Fruit fly (Drosophila melanogaster) whole organism, embryonic: ENCODE results near the gene HERC2.

Experiments
- Adf1 ChIP-seq: fragments of 200-800 bp; sonication (Bioruptor generic); IDR thresholded peaks from 2 replicates; pipeline ENCODE4 v1.3.6; 2022; ENCODE audit warnings: missing biosample characterization, missing genetic modification characterization
- BEAF-32 ChIP-seq: fragments of 200-800 bp; sonication (Bioruptor generic); optimal IDR thresholded peaks from 3 replicates; lab custom pipeline; 2017; ENCODE audit warnings: missing biosample characterization, missing genetic modification characterization, mild to moderate bottlenecking, moderate library complexity, missing genetic modification reagents
- CG10209 ChIP-seq: fragments of 200-800 bp; sonication (Bioruptor generic); optimal IDR thresholded peaks from 3 replicates; lab custom pipeline; 2017; ENCODE audit warnings: missing biosample characterization, mild to moderate bottlenecking, missing genetic modification characterization, missing genetic modification reagents
- CG12744 ChIP-seq: fragments of 200-800 bp; sonication (Bioruptor generic); optimal IDR thresholded peaks from 2 replicates; lab custom pipeline; 2016; ENCODE audit warnings: missing biosample characterization, missing genetic modification characterization
- CG1602 ChIP-seq: fragments of 200-800 bp; sonication (Bioruptor generic); optimal IDR thresholded peaks from 3 replicates; lab custom pipeline; 2016; ENCODE audit warnings: missing biosample characterization, missing genetic modification characterization
- CG18262 ChIP-seq: fragments of 200-800 bp; optimal IDR thresholded peaks from 3 replicates; lab custom pipeline; 2019; ENCODE audit warnings: missing biosample characterization, mild to moderate bottlenecking, missing genetic modification characterization, moderate library complexity
- CG2199 ChIP-seq: fragments of 200-800 bp; sonication (Bioruptor generic); IDR thresholded peaks from 3 replicates; pipeline ENCODE4 v1.3.6; 2022; ENCODE audit warnings: missing biosample characterization, missing genetic modification characterization
- CG2678 ChIP-seq: fragments of 200-800 bp; sonication (Bioruptor generic); optimal IDR thresholded peaks from 3 replicates; lab custom pipeline; 2019; ENCODE audit warnings: missing biosample characterization, mild to moderate bottlenecking, missing genetic modification characterization, moderate library complexity
- CG32532 ChIP-seq: fragments of 200-800 bp; sonication (Bioruptor generic); IDR thresholded peaks from 2 replicates; pipeline ENCODE4 v1.3.6; 2022; ENCODE audit warnings: missing biosample characterization, missing genetic modification characterization
- CG6854 ChIP-seq: fragments of 200-800 bp; sonication (Bioruptor generic); optimal IDR thresholded peaks from 3 replicates; lab custom pipeline; 2017; ENCODE audit warnings: missing biosample characterization, mild to moderate bottlenecking, missing genetic modification characterization
- CG9437 ChIP-seq: fragments of 200-800 bp; sonication (Bioruptor generic); optimal IDR thresholded peaks from 2 replicates; lab custom pipeline; 2018; ENCODE audit warnings: missing biosample characterization, mild to moderate bottlenecking, missing genetic modification characterization
- CG9727 ChIP-seq: fragments of 200-800 bp; sonication (Bioruptor generic); optimal IDR thresholded peaks from 3 replicates; lab custom pipeline; 2017; ENCODE audit warnings: missing biosample characterization, mild to moderate bottlenecking, missing genetic modification characterization
- CG9817 ChIP-seq: fragments of 200-800 bp; sonication (Bioruptor generic); optimal IDR thresholded peaks from 2 replicates; lab custom pipeline; 2018; ENCODE audit warnings: missing biosample characterization, mild to moderate bottlenecking, missing genetic modification characterization, moderate library complexity
- CoRest ChIP-seq: fragments of 200-800 bp; sonication (Bioruptor generic); optimal IDR thresholded peaks from 3 replicates; lab custom pipeline; 2018; ENCODE audit warnings: missing biosample characterization, mild to moderate bottlenecking, missing genetic modification characterization, moderate library complexity
- D ChIP-seq, 2 experiments: fragments of 200-800 bp in 1 of 2; fragments of >200 bp in 1 of 2; sonication (Bioruptor generic) in 1 of 2; optimal IDR thresholded peaks; 2 replicates in 1 of 2; 3 replicates in 1 of 2; lab custom pipeline; 2017; ENCODE audit warnings: mild to moderate bottlenecking in 1 of 2, missing biosample characterization in 1 of 2, missing genetic modification characterization in 1 of 2, missing genetic modification reagents in 1 of 2
- GATAe ChIP-seq: fragments of 200-800 bp; sonication (Bioruptor generic); conservative IDR thresholded peaks from 2 replicates; pipeline ENCODE4 v1.3.6; 2022; ENCODE audit warnings: missing biosample characterization, missing genetic modification characterization
- H2.0 ChIP-seq: fragments of 200-800 bp; sonication (Bioruptor generic); IDR thresholded peaks from 2 replicates; pipeline ENCODE4 v1.3.6; 2022; ENCODE audit warnings: missing biosample characterization, missing genetic modification characterization
- Hey ChIP-seq: fragments of 200-800 bp; sonication (Bioruptor generic); optimal IDR thresholded peaks from 3 replicates; lab custom pipeline; 2018; ENCODE audit warnings: missing biosample characterization, mild to moderate bottlenecking, missing genetic modification characterization
- Hsf ChIP-seq: fragments of 200-800 bp; sonication (Bioruptor generic); optimal IDR thresholded peaks from 3 replicates; lab custom pipeline; 2016; ENCODE audit warnings: missing biosample characterization, missing genetic modification characterization
- Med ChIP-seq: fragments of 200-800 bp; sonication (Bioruptor generic); peaks from one replicate; lab custom pipeline; 2016; ENCODE audit warnings: missing biosample characterization, missing genetic modification characterization, mild to moderate bottlenecking, inconsistent platforms, moderate library complexity
- Meics ChIP-seq: fragments of 200-800 bp; sonication (Bioruptor generic); optimal IDR thresholded peaks from 2 replicates; lab custom pipeline; 2017; ENCODE audit warnings: missing biosample characterization, mild to moderate bottlenecking, missing genetic modification characterization
- NC2α ChIP-seq: fragments of 200-800 bp; sonication (Bioruptor generic); optimal IDR thresholded peaks from 2 replicates; lab custom pipeline; 2016; ENCODE audit warnings: missing biosample characterization, missing genetic modification characterization
- Nf-YC ChIP-seq: fragments of 200-800 bp; optimal IDR thresholded peaks from 3 replicates; lab custom pipeline; 2019; ENCODE audit warnings: missing biosample characterization, mild to moderate bottlenecking, missing genetic modification characterization, moderate library complexity
- Pdp1 ChIP-seq, 2 experiments: fragments of 200-800 bp; sonication (Bioruptor generic); optimal IDR thresholded peaks; 3 replicates each; lab custom pipeline; 2016; ENCODE audit warnings: missing biosample characterization in 2 of 2, missing genetic modification characterization in 2 of 2, mild to moderate bottlenecking in 1 of 2, moderate library complexity in 1 of 2
- Scr ChIP-seq: fragments of 200-800 bp; sonication (Bioruptor generic); IDR thresholded peaks from 2 replicates; pipeline ENCODE4 v1.3.6; 2022; ENCODE audit warnings: missing biosample characterization, missing genetic modification characterization; ENCODE audit not compliant: partially characterized antibody
- Sox100B ChIP-seq: fragments of 200-800 bp; sonication (Bioruptor generic); optimal IDR thresholded peaks from 3 replicates; lab custom pipeline; 2018; ENCODE audit warnings: missing biosample characterization, mild to moderate bottlenecking, missing genetic modification characterization
- Sry-δ ChIP-seq: fragments of 200-800 bp; sonication (Bioruptor generic); optimal IDR thresholded peaks from 2 replicates; lab custom pipeline; 2016; ENCODE audit warnings: missing biosample characterization, missing genetic modification characterization
- Xbp1 ChIP-seq: fragments of 200-800 bp; sonication (Bioruptor generic); optimal IDR thresholded peaks from 3 replicates; lab custom pipeline; 2016; ENCODE audit warnings: missing biosample characterization, mild to moderate bottlenecking, missing genetic modification characterization
- amos ChIP-seq: fragments of 200-800 bp; sonication (Bioruptor generic); IDR thresholded peaks from 2 replicates; pipeline ENCODE4 v1.3.6; 2022; ENCODE audit warnings: missing biosample characterization, missing genetic modification characterization; ENCODE audit not compliant: partially characterized antibody
- bcd ChIP-seq: fragments of 200-800 bp; sonication (Bioruptor generic); optimal IDR thresholded peaks from 2 replicates; lab custom pipeline; 2017; ENCODE audit warnings: missing biosample characterization, mild to moderate bottlenecking, missing genetic modification characterization
- chif ChIP-seq, 2 experiments: fragments of 200-800 bp; sonication (Bioruptor generic); optimal IDR thresholded peaks; 3 replicates each; lab custom pipeline; 2016; ENCODE audit warnings: missing biosample characterization in 2 of 2, missing genetic modification characterization in 2 of 2
- ci ChIP-seq: fragments of 200-800 bp; sonication (Bioruptor generic); IDR thresholded peaks from 3 replicates; pipeline ENCODE4 v1.3.6; 2022; ENCODE audit warnings: missing biosample characterization, missing genetic modification characterization
- dmrt99B ChIP-seq: fragments of 200-800 bp; sonication (Bioruptor generic); optimal IDR thresholded peaks from 2 replicates; lab custom pipeline; 2018; ENCODE audit warnings: missing biosample characterization, mild to moderate bottlenecking, missing genetic modification characterization, moderate library complexity
- eyg ChIP-seq: fragments of 200-800 bp; sonication (Bioruptor generic); optimal IDR thresholded peaks from 3 replicates; lab custom pipeline; 2016; ENCODE audit warnings: missing biosample characterization, missing genetic modification characterization
- fu2 ChIP-seq: fragments of 200-800 bp; sonication (Bioruptor generic); optimal IDR thresholded peaks from 2 replicates; lab custom pipeline; 2016; ENCODE audit warnings: missing biosample characterization, missing genetic modification characterization
- grau ChIP-seq: fragments of 200-800 bp; optimal IDR thresholded peaks from 3 replicates; lab custom pipeline; 2019; ENCODE audit warnings: missing biosample characterization, mild to moderate bottlenecking, missing genetic modification characterization, moderate library complexity
- odd ChIP-seq: fragments of 200-800 bp; sonication (Bioruptor generic); optimal IDR thresholded peaks from 2 replicates; lab custom pipeline; 2017; ENCODE audit warnings: missing biosample characterization, mild to moderate bottlenecking, missing genetic modification characterization
- prd ChIP-seq, 3 experiments: fragments of >200 bp in 2 of 3; fragments of 200-800 bp in 1 of 3; sonication (Bioruptor generic) in 1 of 3; optimal IDR thresholded peaks in 2 of 3; IDR thresholded peaks in 1 of 3; 2 replicates in 2 of 3; 3 replicates in 1 of 3; pipeline versions ENCODE4 v1.3.6 to Lab custom; 2017 to 2022; ENCODE audit warnings: missing biosample characterization in 1 of 3, missing genetic modification characterization in 1 of 3
- scrt ChIP-seq: fragments of 200-800 bp; sonication (Bioruptor generic); optimal IDR thresholded peaks from 2 replicates; lab custom pipeline; 2018; ENCODE audit warnings: missing biosample characterization, mild to moderate bottlenecking, missing genetic modification characterization, moderate library complexity
- sens ChIP-seq: fragments of 200-800 bp; sonication (Bioruptor generic); peaks from one replicate; lab custom pipeline; 2016; ENCODE audit warnings: missing biosample characterization, missing genetic modification characterization
- sisA ChIP-seq: fragments of 200-800 bp; sonication (Bioruptor generic); IDR thresholded peaks from 2 replicates; pipeline ENCODE4 v1.3.6; 2022; ENCODE audit warnings: missing biosample characterization, missing genetic modification characterization
- tgo ChIP-seq: fragments of 200-800 bp; sonication (Bioruptor generic); IDR thresholded peaks from 3 replicates; pipeline ENCODE4 v1.3.6; 2022; ENCODE audit warnings: missing biosample characterization, missing genetic modification characterization
- unc-4 ChIP-seq: fragments of 200-800 bp; sonication (Bioruptor generic); IDR thresholded peaks from 2 replicates; pipeline ENCODE4 v1.3.6; 2022; ENCODE audit warnings: missing biosample characterization, missing genetic modification characterization; ENCODE audit not compliant: partially characterized antibody

HERC2 gene

DNA sequence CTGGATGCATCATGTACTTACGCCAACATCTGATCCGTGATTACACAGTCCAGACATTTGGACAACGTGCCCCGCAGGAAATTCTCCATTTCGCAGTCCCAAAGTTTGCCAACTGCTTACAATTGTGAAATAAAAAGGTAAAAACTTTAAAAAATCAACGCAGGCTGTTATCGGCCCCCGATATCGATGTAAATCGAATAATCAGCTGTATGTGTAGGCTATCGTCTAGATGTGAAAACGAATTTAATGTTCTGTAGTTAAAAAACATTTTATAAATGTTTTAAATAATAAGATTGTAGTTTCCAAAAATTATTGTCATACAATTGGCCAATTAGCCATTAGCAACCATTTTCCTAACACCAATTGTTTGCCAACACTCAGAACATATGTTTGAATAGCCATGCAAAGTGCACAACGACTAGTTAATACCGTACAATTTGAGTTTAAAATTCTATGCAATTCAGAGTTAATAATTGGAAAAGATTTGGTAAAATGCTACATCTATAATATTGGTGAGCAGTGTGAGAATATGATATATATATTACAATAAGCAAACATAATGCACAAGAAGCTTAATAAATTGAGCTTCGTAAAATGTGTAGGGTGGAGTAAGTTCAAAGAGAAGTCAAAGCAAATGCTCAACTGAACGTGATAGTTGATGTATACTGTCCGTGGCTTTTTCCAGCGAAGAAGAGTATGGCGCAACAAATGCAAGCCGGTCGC lies 35.4 kb downstream of the HERC2 start, which contains the start of the genes CG11710 and mal (continued):
- no peak; the same call in 1 of the 2 replicates for TF ChIP-seq amos (GFP tag; lab: Robert Waterston, UW)
- TF ChIP-seq CG6854 (GFP tag; lab: Kevin White, UChicago) = peak; percentile 70
- TF ChIP-seq Hey (tag; lab: Kevin White, UChicago) = no peak
- TF ChIP-seq ci (GFP tag; lab: Robert Waterston, UW) = peak; percentile 69; the same call in 2 of the 3 replicates
- no peak for TF ChIP-seq D (optimal IDR thresholded peaks at IDR 0.05; lab: Kevin White, UChicago)
- TF ChIP-seq D (GFP tag; optimal IDR thresholded peaks at IDR 0.05; lab: Kevin White, UChicago) = no peak
- no peak for TF ChIP-seq CG2199 (GFP tag; lab: Robert Waterston, UW)
- TF ChIP-seq GATAe (GFP tag; lab: Robert Waterston, UW) = no peak
- peak; percentile 67 for TF ChIP-seq CG9817 (tag; lab: Kevin White, UChicago)

DNA sequence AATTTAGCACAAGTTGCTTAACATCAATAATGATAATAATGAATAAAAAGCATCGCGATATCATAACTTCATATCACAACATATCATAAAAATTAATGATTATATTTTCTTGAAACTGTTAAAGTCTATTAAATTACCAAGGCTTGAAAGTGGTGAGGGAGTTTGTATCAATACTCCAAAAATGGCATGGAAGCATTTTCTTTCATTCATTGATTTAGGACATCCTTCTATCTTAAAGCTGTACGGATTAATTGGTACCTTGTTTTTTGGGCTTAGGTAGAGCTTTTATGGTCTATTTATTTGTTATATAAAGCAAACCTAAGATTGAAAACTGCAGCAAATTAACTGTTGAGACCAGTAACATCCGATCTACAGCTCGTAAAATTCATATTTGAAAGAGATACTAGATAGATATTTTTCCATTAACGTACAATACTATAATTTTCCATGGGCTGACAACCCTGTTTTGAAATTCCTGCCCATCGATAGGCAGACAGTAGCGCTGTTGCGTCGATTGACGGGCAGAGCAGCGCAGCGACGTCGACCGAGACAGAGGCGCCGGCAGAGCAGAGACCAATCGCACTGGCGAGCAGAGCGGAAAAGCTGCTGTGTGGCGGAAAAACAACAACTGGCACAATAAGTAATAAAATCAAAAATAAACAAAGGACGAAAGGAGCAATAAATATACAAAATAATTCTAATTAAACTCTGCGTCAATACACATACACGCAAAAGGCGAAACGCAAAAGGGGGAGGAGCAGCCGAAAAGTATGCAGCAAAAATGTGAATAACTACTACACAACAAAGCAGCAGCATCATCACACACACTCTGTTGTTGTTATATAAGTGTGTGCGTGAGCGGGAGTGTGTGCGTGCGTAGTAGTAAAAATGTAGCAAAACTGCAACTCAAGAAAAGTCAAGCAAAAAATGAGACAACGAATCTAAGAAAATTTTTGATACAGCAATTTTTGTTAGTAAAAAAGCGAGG lies 39.4 kb downstream of the HERC2 start, which contains the start of gene CG1695:
Gene CG1695 (plus strand): TSS at position 606 of the 988 bp plus-strand sequence.
- TF ChIP-seq tgo (GFP tag; lab: Robert Waterston, UW) = 0 out of 3 replicates have a peak, but pooled peaks have one; percentile 17
- TF ChIP-seq CG10209 (GFP tag; lab: Kevin White, UChicago) = no peak
- TF ChIP-seq BEAF-32 (GFP tag; lab: Kevin White, UChicago) = peak; percentile 42
- TF ChIP-seq fu2 (GFP tag; lab: Kevin White, UChicago) = peak; percentile 13
- TF ChIP-seq CG1602 (GFP tag; lab: Kevin White, UChicago) = peak; percentile 3
- peak; percentile 56 for TF ChIP-seq CG2678 (tag; lab: Kevin White, UChicago)
- TF ChIP-seq Pdp1 (GFP tag; optimal IDR thresholded peaks at IDR 0.05; lab: Kevin White, UChicago) = peak; percentile 1 to 71
- peak; percentile 11 for TF ChIP-seq Sox100B (GFP tag; lab: Kevin White, UChicago)
- TF ChIP-seq sens = peak; percentile 90
- TF ChIP-seq Med (GFP tag; lab: Kevin White, UChicago) = peak; percentile 81
- peak in 1 of 2 experiments; percentile 6 for TF ChIP-seq chif (GFP tag; optimal IDR thresholded peaks at IDR 0.05; lab: Kevin White, UChicago)
- TF ChIP-seq sisA (GFP tag; lab: Robert Waterston, UW) = no peak
- TF ChIP-seq grau (tag; lab: Kevin White, UChicago) = peak; percentile 27
- peak; percentile 26 for TF ChIP-seq dmrt99B (tag; lab: Kevin White, UChicago)
- peak; percentile 26 for TF ChIP-seq Hsf (GFP tag; lab: Kevin White, UChicago)
- TF ChIP-seq bcd = peak; percentile 16
- TF ChIP-seq CG12744 (GFP tag; lab: Kevin White, UChicago) = no peak
- no peak for TF ChIP-seq prd (optimal IDR thresholded peaks at IDR 0.05; lab: Kevin White, UChicago)
- 0 out of 3 replicates have a peak, but pooled peaks have one; percentile 4 for TF ChIP-seq prd (GFP tag; IDR thresholded peaks at IDR 0.05; lab: Robert Waterston, UW)
- TF ChIP-seq CoRest (tag; lab: Kevin White, UChicago) = peak; percentile 36
- TF ChIP-seq CG9727 (GFP tag; lab: Kevin White, UChicago) = peak; percentile 30
- peak; percentile 17 for TF ChIP-seq CG18262 (tag; lab: Kevin White, UChicago)
- peak; percentile 17 for TF ChIP-seq scrt (GFP tag; lab: Kevin White, UChicago)
- TF ChIP-seq odd (GFP tag; lab: Kevin White, UChicago) = peak; percentile 32
- TF ChIP-seq NC2α = no peak
- TF ChIP-seq Xbp1 (GFP tag; lab: Kevin White, UChicago) = peak; percentile 18
- TF ChIP-seq eyg = no peak
- TF ChIP-seq CG9437 (GFP tag; lab: Kevin White, UChicago) = peak; percentile 51
- TF ChIP-seq H2.0 (GFP tag; lab: Robert Waterston, UW) = 0 out of 2 replicates have a peak, but pooled peaks have one; percentile 11
- peak; percentile 39; the same call in 1 of the 2 replicates for TF ChIP-seq unc-4 (GFP tag; lab: Robert Waterston, UW)
- peak; percentile 27; the same call in 1 of the 2 replicates for TF ChIP-seq Scr (GFP tag; lab: Robert Waterston, UW)
- peak; percentile 97 for TF ChIP-seq Adf1 (GFP tag; lab: Robert Waterston, UW)
- TF ChIP-seq Nf-YC (tag; lab: Kevin White, UChicago) = peak; percentile 6
- peak; percentile 35 for TF ChIP-seq Meics (GFP tag; lab: Kevin White, UChicago)
- peak; percentile 3 for TF ChIP-seq Sry-δ (GFP tag; lab: Kevin White, UChicago)
- peak; percentile 31; the same call in 1 of the 2 replicates for TF ChIP-seq CG32532
